Worm (Caenorhabditis elegans) whole organism, L4 larva: ENCODE results near the gene idh-1.

Experiments used
- F49E8.2 ChIP-seq: sonication (generic microtip); optimal IDR thresholded peaks from 2 replicates; lab custom pipeline; 2016; ENCODE audit warnings: missing compliant biosample characterization, mild to moderate bottlenecking, missing genetic modification characterization, borderline replicate concordance
- T20F7.1 ChIP-seq: fragments of 200-800 bp; sonication (Bioruptor generic); optimal IDR thresholded peaks from 2 replicates; lab custom pipeline; 2018; ENCODE audit warnings: mild to moderate bottlenecking, missing genetic modification characterization, missing compliant biosample characterization
- T26A8.4 ChIP-seq: fragments of 200-800 bp; sonication (Bioruptor generic); IDR thresholded peaks from 2 replicates; pipeline ENCODE4 v1.3.6; 2022; ENCODE audit warnings: missing genetic modification characterization, missing compliant biosample characterization
- Y105C5A.15 ChIP-seq: fragments of 200-800 bp; sonication (Bioruptor generic); IDR thresholded peaks from 2 replicates; pipeline ENCODE4 v1.3.6; 2022; ENCODE audit warnings: missing genetic modification characterization, missing compliant biosample characterization
- Y75B8A.6 ChIP-seq: fragments of 200-800 bp; sonication (Bioruptor generic); IDR thresholded peaks from 2 replicates; pipeline ENCODE4 v1.3.6; 2022; ENCODE audit warnings: missing genetic modification reagents, missing genetic modification characterization, missing compliant biosample characterization
- ZK337.2 ChIP-seq: fragments of 200-800 bp; sonication (Bioruptor generic); IDR thresholded peaks from 2 replicates; pipeline ENCODE4 v1.3.6; 2022; ENCODE audit warnings: missing genetic modification reagents, missing genetic modification characterization, missing compliant biosample characterization
- ZK546.5 ChIP-seq, 2 experiments: sonication (generic microtip); optimal IDR thresholded peaks; 2 replicates each; lab custom pipeline; 2017; ENCODE audit warnings: missing biosample characterization in 2 of 2, missing genetic modification characterization in 2 of 2
- aha-1 ChIP-seq: fragments of 150-350 bp; peaks from one replicate; lab custom pipeline; 2014; ENCODE audit warnings: missing biosample characterization, missing genetic modification characterization
- ama-1 ChIP-seq: fragments of 150-350 bp; optimal IDR thresholded peaks from 2 replicates; lab custom pipeline; 2014; ENCODE audit warnings: inconsistent platforms, mixed read lengths
- ceh-32 ChIP-seq: sonication (generic microtip); optimal IDR thresholded peaks from 2 replicates; lab custom pipeline; 2016; ENCODE audit warnings: mild to moderate bottlenecking, missing genetic modification characterization, missing compliant biosample characterization; ENCODE audit not compliant: poor library complexity
- ceh-44 ChIP-seq: fragments of 200-800 bp; sonication (Bioruptor generic); IDR thresholded peaks from 2 replicates; pipeline ENCODE4 v1.3.6; 2022; ENCODE audit warnings: missing genetic modification reagents, missing genetic modification characterization, missing compliant biosample characterization
- cey-2 ChIP-seq: sonication (generic microtip); optimal IDR thresholded peaks from 3 replicates; lab custom pipeline; 2017; ENCODE audit warnings: missing genetic modification characterization, mild to moderate bottlenecking, missing compliant biosample characterization, antibody characterized with exemption, borderline replicate concordance; ENCODE audit not compliant: insufficient read depth
- daf-16 ChIP-seq, 3 experiments: sonication (generic microtip); optimal IDR thresholded peaks; 2 replicates each; lab custom pipeline; 2016 to 2017; ENCODE audit warnings: missing genetic modification characterization in 3 of 3, missing genetic modification reagents in 3 of 3, mild to moderate bottlenecking in 2 of 3, missing compliant biosample characterization in 2 of 3, missing biosample characterization in 1 of 3, moderate library complexity in 1 of 3
- daf-19 ChIP-seq: fragments of 200-800 bp; sonication (Bioruptor generic); conservative IDR thresholded peaks from 2 replicates; pipeline ENCODE4 v1.3.6; 2022; ENCODE audit warnings: missing genetic modification characterization, missing compliant biosample characterization
- daf-8 ChIP-seq: fragments of 200-800 bp; sonication (Bioruptor generic); IDR thresholded peaks from 2 replicates; pipeline ENCODE4 v1.3.6; 2022; ENCODE audit warnings: missing genetic modification characterization, missing compliant biosample characterization
- dmd-6 ChIP-seq: fragments of 200-800 bp; sonication (Bioruptor generic); IDR thresholded peaks from 2 replicates; pipeline ENCODE4 v1.3.6; 2022; ENCODE audit warnings: missing genetic modification reagents, missing genetic modification characterization, missing compliant biosample characterization
- dmd-8 ChIP-seq: fragments of 200-800 bp; sonication (Bioruptor generic); IDR thresholded peaks from 2 replicates; pipeline ENCODE4 v1.3.6; 2022; ENCODE audit warnings: missing genetic modification characterization, missing compliant biosample characterization
- dve-1 ChIP-seq: sonication (generic microtip); optimal IDR thresholded peaks from 2 replicates; lab custom pipeline; 2017; ENCODE audit warnings: antibody characterized with exemption, mild to moderate bottlenecking, missing genetic modification characterization, missing compliant biosample characterization; ENCODE audit not compliant: insufficient read depth
- egl-43 ChIP-seq: fragments of 200-800 bp; sonication (Bioruptor generic); IDR thresholded peaks from 2 replicates; pipeline ENCODE4 v1.3.6; 2022; ENCODE audit warnings: missing genetic modification reagents, missing genetic modification characterization, missing compliant biosample characterization
- fos-1 ChIP-seq: fragments of 150-350 bp; optimal IDR thresholded peaks from 2 replicates; lab custom pipeline; 2014; ENCODE audit warnings: missing biosample characterization, missing genetic modification characterization
- hlh-30 ChIP-seq: sonication (generic microtip); optimal IDR thresholded peaks from 2 replicates; lab custom pipeline; 2017; ENCODE audit warnings: antibody characterized with exemption, mild to moderate bottlenecking, missing genetic modification characterization, missing compliant biosample characterization; ENCODE audit not compliant: insufficient read depth
- hmg-1.1 ChIP-seq: fragments of 200-800 bp; sonication (Bioruptor generic); IDR thresholded peaks from 2 replicates; pipeline ENCODE4 v1.3.6; 2022; ENCODE audit warnings: missing genetic modification reagents, missing genetic modification characterization, missing compliant biosample characterization
- lin-15B ChIP-seq: fragments of 150-350 bp; sonication (generic microtip); optimal IDR thresholded peaks from 3 replicates; lab custom pipeline; 2014; ENCODE audit warnings: missing biosample characterization, missing genetic modification characterization
- lin-29 ChIP-seq: fragments of 200-800 bp; sonication (Bioruptor generic); IDR thresholded peaks from 2 replicates; pipeline ENCODE4 v1.3.6; 2022; ENCODE audit warnings: missing genetic modification reagents, missing genetic modification characterization, missing compliant biosample characterization
- lin-38 ChIP-seq: fragments of 200-800 bp; sonication (Bioruptor generic); IDR thresholded peaks from 2 replicates; pipeline ENCODE4 v1.3.6; 2022; ENCODE audit warnings: missing genetic modification reagents, missing genetic modification characterization, missing compliant biosample characterization
- mdl-1 ChIP-seq, 2 experiments: fragments of 150-350 bp in 1 of 2; sonication (generic microtip) in 1 of 2; optimal IDR thresholded peaks; 2 replicates each; lab custom pipeline; 2014 to 2017; ENCODE audit warnings: missing biosample characterization in 2 of 2, missing genetic modification characterization in 2 of 2
- mep-1 ChIP-seq: fragments of 150-350 bp; sonication (generic microtip); optimal IDR thresholded peaks from 3 replicates; lab custom pipeline; 2014; ENCODE audit warnings: missing biosample characterization, missing genetic modification characterization
- mes-2 ChIP-seq: sonication (generic microtip); optimal IDR thresholded peaks from 2 replicates; lab custom pipeline; 2016; ENCODE audit warnings: missing genotype, mild to moderate bottlenecking, missing genetic modification characterization, missing compliant biosample characterization; ENCODE audit not compliant: poor library complexity, severe bottlenecking
- nhr-10 ChIP-seq: fragments of 150-350 bp; optimal IDR thresholded peaks from 2 replicates; lab custom pipeline; 2014; ENCODE audit warnings: missing biosample characterization, missing genetic modification characterization
- nhr-102 ChIP-seq: sonication (generic microtip); optimal IDR thresholded peaks from 2 replicates; lab custom pipeline; 2016; ENCODE audit warnings: mild to moderate bottlenecking, missing genetic modification characterization, moderate library complexity, missing compliant biosample characterization
- nhr-111 ChIP-seq: fragments of 200-800 bp; sonication (Bioruptor generic); optimal IDR thresholded peaks from 2 replicates; lab custom pipeline; 2018; ENCODE audit warnings: mild to moderate bottlenecking, missing genetic modification characterization, missing compliant biosample characterization
- nhr-25 ChIP-seq: sonication (generic microtip); optimal IDR thresholded peaks from 2 replicates; lab custom pipeline; 2017; ENCODE audit warnings: missing genetic modification characterization, mild to moderate bottlenecking, missing compliant biosample characterization, antibody characterized with exemption, moderate library complexity, borderline replicate concordance; ENCODE audit not compliant: insufficient read depth
- nhr-28 ChIP-seq: fragments of 150-350 bp; optimal IDR thresholded peaks from 2 replicates; lab custom pipeline; 2014; ENCODE audit warnings: missing biosample characterization, missing genetic modification characterization
- nhr-6 ChIP-seq: fragments of 150-350 bp; optimal IDR thresholded peaks from 2 replicates; lab custom pipeline; 2014; ENCODE audit warnings: missing biosample characterization, missing genetic modification characterization
- nhr-76 ChIP-seq: fragments of 150-350 bp; optimal IDR thresholded peaks from 2 replicates; lab custom pipeline; 2014; ENCODE audit warnings: missing biosample characterization, missing genetic modification characterization
- php-3 ChIP-seq: fragments of 200-800 bp; sonication (Bioruptor generic); IDR thresholded peaks from 2 replicates; pipeline ENCODE4 v1.3.6; 2022; ENCODE audit warnings: missing genetic modification reagents, missing genetic modification characterization, missing compliant biosample characterization
- rbr-2 ChIP-seq: sonication (generic microtip); optimal IDR thresholded peaks from 2 replicates; lab custom pipeline; 2016; ENCODE audit warnings: missing genotype, missing genetic modification characterization, missing compliant biosample characterization
- sdz-12 ChIP-seq: fragments of 200-800 bp; sonication (Bioruptor generic); optimal IDR thresholded peaks from 2 replicates; lab custom pipeline; 2018; ENCODE audit warnings: mild to moderate bottlenecking, missing genetic modification characterization, missing compliant biosample characterization
- skn-1 ChIP-seq: fragments of 150-350 bp; optimal IDR thresholded peaks from 2 replicates; lab custom pipeline; 2014; ENCODE audit warnings: missing biosample characterization, missing genetic modification characterization
- snpc-1.2 ChIP-seq: fragments of 200-800 bp; sonication (Bioruptor generic); IDR thresholded peaks from 2 replicates; pipeline ENCODE4 v1.3.6; 2022; ENCODE audit warnings: missing genetic modification reagents, missing genetic modification characterization, missing compliant biosample characterization
- snpc-4 ChIP-seq: fragments of 150-350 bp; optimal IDR thresholded peaks from 2 replicates; lab custom pipeline; 2014; ENCODE audit warnings: missing biosample characterization, missing genetic modification characterization
- tag-97 ChIP-seq: fragments of 200-800 bp; sonication (Bioruptor generic); IDR thresholded peaks from 2 replicates; pipeline ENCODE4 v1.3.6; 2022; ENCODE audit warnings: missing genetic modification characterization, missing compliant biosample characterization
- zag-1 ChIP-seq: fragments of 150-350 bp; optimal IDR thresholded peaks from 2 replicates; lab custom pipeline; 2014; ENCODE audit warnings: missing biosample characterization, missing genetic modification characterization
- zfp-2 ChIP-seq: sonication (generic microtip); optimal IDR thresholded peaks from 2 replicates; lab custom pipeline; 2016; ENCODE audit warnings: mild to moderate bottlenecking, missing genetic modification characterization, missing compliant biosample characterization
- ztf-7 ChIP-seq: fragments of 150-350 bp; optimal IDR thresholded peaks from 2 replicates; lab custom pipeline; 2014; ENCODE audit warnings: missing biosample characterization, missing genetic modification characterization

idh-1 gene

ce11 chrIV:9467418-9467817, 26.5 kb upstream of the idh-1 start, which contains the start of gene F38E11.6:
Gene F38E11.6, minus strand, starts transcription at chrIV:9467518.
- TF ChIP-seq F49E8.2 (tag; lab: Kevin White, UChicago) (no peak), Y105C5A.15 (GFP tag; lab: Robert Waterston, UW) (no peak), snpc-4 (no peak), nhr-111 (no peak), daf-16 (GFP tag; optimal IDR thresholded peaks at IDR 0.05; lab: Kevin White, UChicago) (no peak), daf-16 (tag; optimal IDR thresholded peaks at IDR 0.05; lab: Kevin White, UChicago) (no peak), cey-2 (tag; lab: Kevin White, UChicago) (no peak), T20F7.1 (GFP tag; lab: Kevin White, UChicago) (no peak), nhr-25 (no peak), aha-1 (tag; lab: Kevin White, UChicago) (no peak)

- TF ChIP-seq mep-1 (tag; lab: Kevin White, UChicago) (no peak), fos-1 (no peak), aha-1 (tag; lab: Kevin White, UChicago) (peak; percentile 61), zag-1 (no peak), snpc-1.2 (peak; percentile 90), php-3 (GFP tag; lab: Robert Waterston, UW) (no peak), snpc-4 (peak; percentile 32), lin-38 (peak; percentile 29; the same call in 1 of the 2 replicates), F49E8.2 (tag; lab: Kevin White, UChicago) (peak; percentile 58)
Measured at ce11 chrIV:9464345-9464783, 23.5 kb upstream of the idh-1 start.

ce11 chrIV:9459224-9459781, 18.4 kb upstream of the idh-1 start, which contains the start of gene copb-2:
Gene copb-2, plus strand, starts transcription at chrIV:9459731.
- TF ChIP-seq Y105C5A.15 (GFP tag; lab: Robert Waterston, UW): no peak
- no peak for TF ChIP-seq ztf-7
- no peak for TF ChIP-seq ceh-32 (tag; lab: Kevin White, UChicago)
- peak; percentile 83 for TF ChIP-seq dve-1 (tag; lab: Kevin White, UChicago)
- peak; percentile 51 for TF ChIP-seq rbr-2 (tag; lab: Kevin White, UChicago)
- no peak for TF ChIP-seq daf-16 (GFP tag; optimal IDR thresholded peaks at IDR 0.05; lab: Kevin White, UChicago)
- TF ChIP-seq daf-16 (tag; optimal IDR thresholded peaks at IDR 0.05; lab: Kevin White, UChicago): peak; percentile 34
- TF ChIP-seq zfp-2 (tag; lab: Kevin White, UChicago): no peak
- TF ChIP-seq hmg-1.1 (GFP tag; lab: Robert Waterston, UW): 0 out of 2 replicates have a peak, but pooled peaks have one; percentile 48
- peak; percentile 10 for TF ChIP-seq ama-1 (lab: Kevin White, UChicago)
- no peak for TF ChIP-seq nhr-76 (tag; lab: Kevin White, UChicago)
- no peak for TF ChIP-seq nhr-10 (tag; lab: Kevin White, UChicago)
- TF ChIP-seq mep-1 (tag; lab: Kevin White, UChicago): no peak
- peak; percentile 80 for TF ChIP-seq mes-2 (tag; lab: Kevin White, UChicago)
- TF ChIP-seq skn-1: no peak
- no peak for TF ChIP-seq nhr-102 (tag; lab: Kevin White, UChicago)
- TF ChIP-seq lin-15B (tag; lab: Kevin White, UChicago): no peak
- TF ChIP-seq ceh-44 (GFP tag; lab: Robert Waterston, UW): no peak
- TF ChIP-seq ZK337.2: no peak
- no peak for TF ChIP-seq dmd-8 (GFP tag; lab: Robert Waterston, UW)
- TF ChIP-seq hlh-30 (tag; lab: Kevin White, UChicago): peak; percentile 52
- TF ChIP-seq daf-19: no peak
- no peak; the same call in 1 of the 2 replicates for TF ChIP-seq dmd-6 (GFP tag; lab: Robert Waterston, UW)
- peak; percentile 61 for TF ChIP-seq nhr-6 (tag; lab: Kevin White, UChicago)
- no peak for TF ChIP-seq snpc-4
- TF ChIP-seq sdz-12 (GFP tag; lab: Kevin White, UChicago): no peak
- TF ChIP-seq egl-43 (GFP tag; lab: Robert Waterston, UW): no peak
- peak; percentile 4 for TF ChIP-seq T20F7.1 (GFP tag; lab: Kevin White, UChicago)
- no peak for TF ChIP-seq lin-38
- TF ChIP-seq daf-8: no peak
- TF ChIP-seq tag-97 (GFP tag; lab: Robert Waterston, UW): no peak
- TF ChIP-seq mdl-1 (tag; optimal IDR thresholded peaks at IDR 0.05; lab: Kevin White, UChicago): peak in 1 of 2 experiments; percentile 33
- TF ChIP-seq nhr-111: no peak
- peak; percentile 30 for TF ChIP-seq nhr-28 (tag; lab: Kevin White, UChicago)
- no peak for TF ChIP-seq ZK546.5 (tag; optimal IDR thresholded peaks at IDR 0.05; lab: Kevin White, UChicago)
- no peak for TF ChIP-seq lin-29 (GFP tag; lab: Robert Waterston, UW)
- no peak for TF ChIP-seq Y75B8A.6
- peak; percentile 36; the same call in 1 of the 2 replicates for TF ChIP-seq T26A8.4 (GFP tag; lab: Robert Waterston, UW)
